4 fruit fly cellular contexts compared by ENCODE assay signal in the genomic region with DNA sequence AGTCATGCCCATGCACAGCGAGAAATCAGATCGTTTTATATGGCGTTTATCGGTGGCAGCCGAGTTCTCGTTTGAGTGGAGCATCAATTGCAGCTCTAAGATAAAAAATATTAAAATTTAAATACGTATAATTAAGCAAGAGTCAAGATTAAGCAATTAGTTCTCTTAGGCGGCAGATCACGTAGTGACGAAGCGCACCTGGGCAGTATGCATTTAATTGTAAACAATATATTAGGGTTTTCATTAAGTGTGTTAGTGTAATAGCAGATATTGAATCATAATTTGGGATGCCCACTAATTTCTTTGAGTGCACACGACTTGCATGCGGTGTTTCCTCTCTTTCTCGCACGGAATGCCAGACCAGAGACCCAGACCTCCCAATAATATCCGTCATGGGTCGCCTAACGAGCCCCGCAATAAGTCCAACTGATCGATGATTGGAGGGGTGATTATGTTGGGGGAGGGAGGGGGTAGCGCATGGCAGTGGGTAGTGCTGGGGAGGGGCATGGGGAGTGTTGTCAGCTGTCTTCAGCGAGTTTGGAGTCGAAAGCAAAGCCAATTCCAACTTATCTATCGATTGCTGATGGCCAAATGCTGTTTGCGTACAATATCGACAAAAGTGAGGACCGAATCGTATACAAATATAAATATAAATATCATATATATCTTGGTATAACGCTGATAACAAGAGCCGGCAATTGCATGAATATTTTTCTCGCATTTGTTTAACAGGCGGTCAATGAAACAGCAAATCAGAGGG.
A peak's percentile ranks its signal among the peaks of the same experiment; 100 is the strongest.
TF ChIP-seq lines count a peak whose summit lies in the region.

No protein-coding gene starts in this region.

TF ChIP-seq in whole organism, adult, 20 proteins besides CTCF, POLR2A, EP300 and RAD21 (continued from another document):
- TF ChIP-seq pad (GFP tag; optimal IDR thresholded peaks at IDR 0.05; lab: Kevin White, UChicago) (peak; percentile 49), Hr96 (GFP tag; optimal IDR thresholded peaks at IDR 0.05; lab: Kevin White, UChicago) (peak; percentile 59), toe (GFP tag; optimal IDR thresholded peaks at IDR 0.05; lab: Kevin White, UChicago) (peak; percentile 50), CG33017 (tag; optimal IDR thresholded peaks at IDR 0.05; lab: Kevin White, UChicago) (peak; percentile 49)

TF ChIP-seq in whole organism, embryonic, 481 proteins besides CTCF, POLR2A, EP300 and RAD21 (continued from another document and continues in another):
- TF ChIP-seq CG10267 (tag; optimal IDR thresholded peaks at IDR 0.05; lab: Kevin White, UChicago) (peak; percentile 65), Lhr (GFP tag; optimal IDR thresholded peaks at IDR 0.05; lab: Kevin White, UChicago) (peak; percentile 37), CG4282 (GFP tag; optimal IDR thresholded peaks at IDR 0.05; lab: Kevin White, UChicago) (no peak), CG16815 (GFP tag; optimal IDR thresholded peaks at IDR 0.05; lab: Kevin White, UChicago) (peak; percentile 69), bcd (GFP tag; optimal IDR thresholded peaks at IDR 0.05; lab: Kevin White, UChicago) (peak; percentile 77), pan (optimal IDR thresholded peaks at IDR 0.05; lab: Kevin White, UChicago) (no peak), pan (GFP tag; optimal IDR thresholded peaks at IDR 0.05 in 1 of 2, IDR thresholded peaks at IDR 0.05 in 1 of 2) (peak in 1 of 2 experiments; percentile 60), CG34224 (GFP tag; IDR thresholded peaks at IDR 0.05; lab: Robert Waterston, UW; ENCODE audit: partially characterized antibody) (no peak), Neu2 (GFP tag; optimal IDR thresholded peaks at IDR 0.05; lab: Kevin White, UChicago; ENCODE audit: borderline replicate concordance) (no peak), NFAT (GFP tag; IDR thresholded peaks at IDR 0.05; lab: Robert Waterston, UW) (no peak), CG3163 (GFP tag; optimal IDR thresholded peaks at IDR 0.05; lab: Kevin White, UChicago) (no peak), ken (GFP tag; IDR thresholded peaks at IDR 0.05; lab: Robert Waterston, UW) (0 out of 3 replicates have a peak, but pooled peaks have one; percentile 41), Dbx (GFP tag; IDR thresholded peaks at IDR 0.05; lab: Robert Waterston, UW) (peak; percentile 49; the same call in 1 of the 3 replicates), mld (GFP tag; IDR thresholded peaks at IDR 0.05; lab: Robert Waterston, UW; ENCODE audit: partially characterized antibody) (no peak), CG10979 (tag; optimal IDR thresholded peaks at IDR 0.05; lab: Kevin White, UChicago) (peak; percentile 85), CG18262 (tag; optimal IDR thresholded peaks at IDR 0.05; lab: Kevin White, UChicago) (peak; percentile 87), repo (GFP tag; optimal IDR thresholded peaks at IDR 0.05; lab: Kevin White, UChicago) (no peak), CG3847 (GFP tag; IDR thresholded peaks at IDR 0.05; lab: Robert Waterston, UW) (peak; percentile 58), Mad (GFP tag; optimal IDR thresholded peaks at IDR 0.05; lab: Kevin White, UChicago) (peak; percentile 47), CG11504 (tag; optimal IDR thresholded peaks at IDR 0.05; lab: Kevin White, UChicago) (peak; percentile 86), C15 (GFP tag; IDR thresholded peaks at IDR 0.05; lab: Robert Waterston, UW) (no peak), zf30C (GFP tag; optimal IDR thresholded peaks at IDR 0.05; lab: Kevin White, UChicago) (peak; percentile 57), CG10147 (GFP tag; optimal IDR thresholded peaks at IDR 0.05; lab: Kevin White, UChicago) (peak; percentile 31), Hey (tag; optimal IDR thresholded peaks at IDR 0.05; lab: Kevin White, UChicago) (no peak), CG17328 (GFP tag; IDR thresholded peaks at IDR 0.05; lab: Robert Waterston, UW) (peak; percentile 52), CG6854 (GFP tag; optimal IDR thresholded peaks at IDR 0.05; lab: Kevin White, UChicago) (no peak), Sry-β (GFP tag; optimal IDR thresholded peaks at IDR 0.05; lab: Kevin White, UChicago) (no peak), Mes4 (GFP tag; optimal IDR thresholded peaks at IDR 0.05; lab: Kevin White, UChicago) (peak; percentile 14), CG1602 (GFP tag; optimal IDR thresholded peaks at IDR 0.05; lab: Kevin White, UChicago) (peak; percentile 39), CG3065 (GFP tag; optimal IDR thresholded peaks at IDR 0.05; lab: Kevin White, UChicago) (no peak), gcm (GFP tag; optimal IDR thresholded peaks at IDR 0.05; lab: Kevin White, UChicago) (peak; percentile 59), CG14965 (GFP tag; optimal IDR thresholded peaks at IDR 0.05; lab: Kevin White, UChicago; ENCODE audit: borderline replicate concordance) (no peak), crc (GFP tag; optimal IDR thresholded peaks at IDR 0.05; lab: Kevin White, UChicago) (no peak), nerfin-2 (GFP tag; IDR thresholded peaks at IDR 0.05; lab: Robert Waterston, UW; ENCODE audit: partially characterized antibody) (no peak), onecut (GFP tag; IDR thresholded peaks at IDR 0.05; lab: Robert Waterston, UW) (peak; percentile 27; the same call in 1 of the 2 replicates), CG31388 (GFP tag; optimal IDR thresholded peaks at IDR 0.05; lab: Kevin White, UChicago) (no peak), Rfx (GFP tag; IDR thresholded peaks at IDR 0.05; lab: Robert Waterston, UW) (peak; percentile 41; the same call in 1 of the 2 replicates), CG13624 (GFP tag; optimal IDR thresholded peaks at IDR 0.05; lab: Kevin White, UChicago) (peak; percentile 48)

TF ChIP-seq in whole organism, prepupa, 60 proteins besides CTCF, POLR2A, EP300 and RAD21 (continued from another document and continues in another):
- TF ChIP-seq CG9139 (GFP tag; optimal IDR thresholded peaks at IDR 0.05; lab: Kevin White, UChicago) (peak; percentile 8), fd85E (GFP tag; optimal IDR thresholded peaks at IDR 0.05; lab: Kevin White, UChicago) (no peak), Blimp-1 (GFP tag; optimal IDR thresholded peaks at IDR 0.05; lab: Kevin White, UChicago) (peak; percentile 6), CG15336 (GFP tag; IDR thresholded peaks at IDR 0.05; lab: Robert Waterston, UW) (peak; percentile 49; the same call in 1 of the 2 replicates), CG11902 (GFP tag; optimal IDR thresholded peaks at IDR 0.05; lab: Kevin White, UChicago) (peak; percentile 43), CG8319 (GFP tag; optimal IDR thresholded peaks at IDR 0.05; lab: Kevin White, UChicago) (peak; percentile 31), Ets96B (tag; optimal IDR thresholded peaks at IDR 0.05; lab: Kevin White, UChicago) (peak; percentile 41), Gug (GFP tag; IDR thresholded peaks at IDR 0.05; lab: Robert Waterston, UW) (peak; percentile 58), salr (GFP tag; optimal IDR thresholded peaks at IDR 0.05; lab: Kevin White, UChicago) (peak in 1 of 2 experiments; percentile 15), CG8119 (GFP tag; IDR thresholded peaks at IDR 0.05; lab: Robert Waterston, UW) (peak; percentile 76), achi (GFP tag; optimal IDR thresholded peaks at IDR 0.05; lab: Kevin White, UChicago) (peak; percentile 65), ss (GFP tag; optimal IDR thresholded peaks at IDR 0.05; lab: Kevin White, UChicago) (peak; percentile 17 to 58), cyc (GFP tag; optimal IDR thresholded peaks at IDR 0.05; lab: Kevin White, UChicago) (peak; percentile 35), Smox (GFP tag; optimal IDR thresholded peaks at IDR 0.05; lab: Kevin White, UChicago) (peak; percentile 30), Eip93F (GFP tag; optimal IDR thresholded peaks at IDR 0.05; lab: Kevin White, UChicago) (no peak), Hr4 (GFP tag; optimal IDR thresholded peaks at IDR 0.05; lab: Kevin White, UChicago) (peak; percentile 75), Hr38 (GFP tag; optimal IDR thresholded peaks at IDR 0.05; lab: Kevin White, UChicago) (no peak), Hr39 (GFP tag; optimal IDR thresholded peaks at IDR 0.05; lab: Kevin White, UChicago) (peak; percentile 54), CG6276 (GFP tag; optimal IDR thresholded peaks at IDR 0.05; lab: Kevin White, UChicago) (peak; percentile 56), CG10669 (GFP tag; optimal IDR thresholded peaks at IDR 0.05; lab: Kevin White, UChicago) (peak; percentile 50), CG6808 (GFP tag; optimal IDR thresholded peaks at IDR 0.05; lab: Kevin White, UChicago) (peak; percentile 44), acj6 (GFP tag; optimal IDR thresholded peaks at IDR 0.05; lab: Kevin White, UChicago) (peak; percentile 50), Sox102F (GFP tag; optimal IDR thresholded peaks at IDR 0.05; lab: Kevin White, UChicago) (peak; percentile 17), Eip75B (GFP tag; optimal IDR thresholded peaks at IDR 0.05; lab: Kevin White, UChicago) (peak; percentile 60), CG7368 (GFP tag; optimal IDR thresholded peaks at IDR 0.05; lab: Kevin White, UChicago) (peak; percentile 8), CG11762 (GFP tag; optimal IDR thresholded peaks at IDR 0.05; lab: Kevin White, UChicago; ENCODE audit: insufficient read depth) (peak; percentile 17), Sox14 (GFP tag; optimal IDR thresholded peaks at IDR 0.05; lab: Kevin White, UChicago) (peak; percentile 39), net (GFP tag; optimal IDR thresholded peaks at IDR 0.05; lab: Kevin White, UChicago) (peak; percentile 51), CG8632 (GFP tag; optimal IDR thresholded peaks at IDR 0.05; lab: Kevin White, UChicago) (peak; percentile 48), Sox15 (GFP tag; optimal IDR thresholded peaks at IDR 0.05; lab: Kevin White, UChicago) (peak; percentile 56), Eip78C (GFP tag; lab: Kevin White, UChicago) (peak; percentile 88), fkh (GFP tag; optimal IDR thresholded peaks at IDR 0.05; lab: Kevin White, UChicago) (peak; percentile 89), CG3032 (tag; optimal IDR thresholded peaks at IDR 0.05; lab: Kevin White, UChicago) (peak; percentile 48), fd59A (GFP tag; optimal IDR thresholded peaks at IDR 0.05; lab: Kevin White, UChicago) (peak; percentile 48), vri (GFP tag; optimal IDR thresholded peaks at IDR 0.05; lab: Kevin White, UChicago) (no peak), pdm3 (GFP tag; optimal IDR thresholded peaks at IDR 0.05; lab: Kevin White, UChicago) (peak; percentile 38), CG3919 (GFP tag; optimal IDR thresholded peaks at IDR 0.05; lab: Kevin White, UChicago) (peak; percentile 54), CG34406 (GFP tag; optimal IDR thresholded peaks at IDR 0.05; lab: Kevin White, UChicago) (peak; percentile 31), svp (GFP tag; lab: Kevin White, UChicago) (peak; percentile 81), CG4318 (GFP tag; optimal IDR thresholded peaks at IDR 0.05; lab: Kevin White, UChicago) (peak; percentile 64), Ets21C (GFP tag; optimal IDR thresholded peaks at IDR 0.05; lab: Kevin White, UChicago) (peak; percentile 23)

TF ChIP-seq in whole organism, pupa, 21 proteins besides CTCF, POLR2A, EP300 and RAD21 (continued from another document):
- TF ChIP-seq D1 (tag; optimal IDR thresholded peaks at IDR 0.05; lab: Kevin White, UChicago) (no peak), CG34367 (tag; optimal IDR thresholded peaks at IDR 0.05; lab: Kevin White, UChicago) (peak; percentile 16), Snoo (tag; optimal IDR thresholded peaks at IDR 0.05; lab: Kevin White, UChicago) (peak; percentile 59)
